Worm (Caenorhabditis elegans) whole organism, L1 larva: ENCODE results near the gene F37B12.3.

Experiments
- C16A3.4 ChIP-seq: fragments of 150-350 bp; optimal IDR thresholded peaks from 2 replicates; lab custom pipeline; 2014; ENCODE audit warnings: missing biosample characterization, missing genetic modification characterization
- F16B12.6 ChIP-seq: fragments of 150-350 bp; optimal IDR thresholded peaks from 2 replicates; lab custom pipeline; 2014; ENCODE audit warnings: missing biosample characterization, missing genetic modification characterization
- Y116A8C.19 ChIP-seq: sonication (generic microtip); optimal IDR thresholded peaks from 2 replicates; lab custom pipeline; 2016; ENCODE audit warnings: missing compliant biosample characterization, missing genetic modification characterization, borderline replicate concordance
- blmp-1 ChIP-seq: fragments of 150-350 bp; optimal IDR thresholded peaks from 2 replicates; lab custom pipeline; 2014; ENCODE audit warnings: missing biosample characterization, missing genetic modification characterization
- ceh-8 ChIP-seq: fragments of 200-800 bp; sonication (Bioruptor generic); optimal IDR thresholded peaks from 2 replicates; lab custom pipeline; 2018; ENCODE audit warnings: mild to moderate bottlenecking, missing genetic modification characterization, moderate library complexity, missing compliant biosample characterization
- ceh-88 ChIP-seq: fragments of 200-800 bp; sonication (Bioruptor generic); IDR thresholded peaks from 2 replicates; pipeline ENCODE4 v1.3.6; 2022; ENCODE audit warnings: missing genetic modification characterization, missing compliant biosample characterization
- dpl-1 ChIP-seq, 3 experiments: fragments of 150-350 bp in 2 of 3; sonication (generic microtip) in 1 of 3; optimal IDR thresholded peaks; 2 replicates each; lab custom pipeline; 2014 to 2017; ENCODE audit warnings: missing biosample characterization in 3 of 3, missing genetic modification characterization in 3 of 3, missing genetic modification reagents in 3 of 3
- dsc-1 ChIP-seq: sonication (generic microtip); optimal IDR thresholded peaks from 2 replicates; lab custom pipeline; 2016; ENCODE audit warnings: mild to moderate bottlenecking, missing genetic modification characterization, missing compliant biosample characterization
- efl-1 ChIP-seq, 4 experiments: fragments of 150-350 bp; optimal IDR thresholded peaks in 3 of 4; peaks in 1 of 4; 1 replicate in 1 of 4; 2 replicates in 3 of 4; lab custom pipeline; 2014; ENCODE audit warnings: missing biosample characterization in 2 of 4, missing genetic modification characterization in 2 of 4, missing genetic modification reagents in 2 of 4
- efl-3 ChIP-seq: fragments of 200-800 bp; sonication (Bioruptor generic); optimal IDR thresholded peaks from 2 replicates; lab custom pipeline; 2018; ENCODE audit warnings: mild to moderate bottlenecking, missing genetic modification characterization, missing compliant biosample characterization
- egl-13 ChIP-seq: sonication (generic microtip); optimal IDR thresholded peaks from 2 replicates; lab custom pipeline; 2016; ENCODE audit warnings: missing genotype, missing genetic modification reagents, missing genetic modification characterization, missing compliant biosample characterization
- egl-27 ChIP-seq, 2 experiments: fragments of 150-350 bp in 1 of 2; sonication (generic microtip); optimal IDR thresholded peaks; 3 replicates each; lab custom pipeline; 2017 to 2018; ENCODE audit warnings: missing biosample characterization in 2 of 2, missing genetic modification characterization in 2 of 2, missing genetic modification reagents in 2 of 2
- fkh-4 ChIP-seq: sonication (generic microtip); optimal IDR thresholded peaks from 2 replicates; lab custom pipeline; 2016; ENCODE audit warnings: missing compliant biosample characterization, missing genetic modification characterization, borderline replicate concordance
- fos-1 ChIP-seq: fragments of 150-350 bp; optimal IDR thresholded peaks from 2 replicates; lab custom pipeline; 2014; ENCODE audit warnings: missing biosample characterization, missing genetic modification characterization
- hlh-17 ChIP-seq: fragments of 200-800 bp; sonication (Bioruptor generic); optimal IDR thresholded peaks from 2 replicates; lab custom pipeline; 2018; ENCODE audit warnings: missing genetic modification characterization, mild to moderate bottlenecking, missing compliant biosample characterization, moderate library complexity, borderline replicate concordance
- hpl-2 ChIP-seq: fragments of 150-350 bp; optimal IDR thresholded peaks from 2 replicates; lab custom pipeline; 2014; ENCODE audit warnings: missing biosample characterization, missing genetic modification reagents, missing genetic modification characterization
- lin-13 ChIP-seq: fragments of 150-350 bp; optimal IDR thresholded peaks from 2 replicates; lab custom pipeline; 2014; ENCODE audit warnings: missing biosample characterization, missing genetic modification reagents, missing genetic modification characterization
- lin-15B ChIP-seq: fragments of 150-350 bp; sonication (generic microtip); optimal IDR thresholded peaks from 3 replicates; lab custom pipeline; 2014; ENCODE audit warnings: missing biosample characterization, missing genetic modification characterization
- lin-35 ChIP-seq, 2 experiments: fragments of 150-350 bp; optimal IDR thresholded peaks; 2 replicates each; lab custom pipeline; 2014; ENCODE audit warnings: missing biosample characterization in 2 of 2, missing genetic modification characterization in 2 of 2, missing genetic modification reagents in 2 of 2
- lir-3 ChIP-seq: sonication (generic microtip); optimal IDR thresholded peaks from 2 replicates; lab custom pipeline; 2016; ENCODE audit warnings: mild to moderate bottlenecking, missing genetic modification characterization, moderate library complexity, missing compliant biosample characterization; ENCODE audit not compliant: poor library complexity
- lsy-2 ChIP-seq, 2 experiments: fragments of 150-350 bp; optimal IDR thresholded peaks; 2 replicates each; lab custom pipeline; 2014; ENCODE audit warnings: missing biosample characterization in 2 of 2, missing genetic modification characterization in 2 of 2
- mdl-1 ChIP-seq, 2 experiments: fragments of 150-350 bp; optimal IDR thresholded peaks; 2 replicates each; lab custom pipeline; 2014 to 2017; ENCODE audit warnings: missing biosample characterization in 2 of 2, missing genetic modification characterization in 2 of 2, inconsistent platforms in 1 of 2
- mep-1 ChIP-seq: fragments of 150-350 bp; optimal IDR thresholded peaks from 2 replicates; lab custom pipeline; 2014; ENCODE audit warnings: missing biosample characterization, missing genetic modification characterization
- nhr-11 ChIP-seq: fragments of 150-350 bp; optimal IDR thresholded peaks from 2 replicates; lab custom pipeline; 2014; ENCODE audit warnings: missing biosample characterization, missing genetic modification characterization
- nhr-20 ChIP-seq: sonication (generic microtip); optimal IDR thresholded peaks from 2 replicates; lab custom pipeline; 2016; ENCODE audit warnings: mild to moderate bottlenecking, missing genetic modification characterization, missing compliant biosample characterization
- nhr-237 ChIP-seq: fragments of 150-350 bp; optimal IDR thresholded peaks from 2 replicates; lab custom pipeline; 2014; ENCODE audit warnings: missing biosample characterization, missing genetic modification characterization
- nhr-28 ChIP-seq: fragments of 150-350 bp; optimal IDR thresholded peaks from 2 replicates; lab custom pipeline; 2014; ENCODE audit warnings: missing biosample characterization, missing genetic modification characterization
- nhr-47 ChIP-seq: sonication (generic microtip); optimal IDR thresholded peaks from 2 replicates; lab custom pipeline; 2016; ENCODE audit warnings: mild to moderate bottlenecking, missing genetic modification characterization, moderate library complexity, missing compliant biosample characterization
- nhr-71 ChIP-seq: sonication (generic microtip); optimal IDR thresholded peaks from 2 replicates; lab custom pipeline; 2016; ENCODE audit warnings: mild to moderate bottlenecking, missing genetic modification characterization, moderate library complexity, missing compliant biosample characterization
- nhr-76 ChIP-seq: sonication (generic microtip); optimal IDR thresholded peaks from 2 replicates; lab custom pipeline; 2017; ENCODE audit warnings: missing biosample characterization, missing genetic modification characterization
- nhr-90 ChIP-seq: sonication (generic microtip); optimal IDR thresholded peaks from 2 replicates; lab custom pipeline; 2016; ENCODE audit warnings: mild to moderate bottlenecking, missing genetic modification characterization, missing compliant biosample characterization; ENCODE audit not compliant: poor library complexity
- pqm-1 ChIP-seq: sonication (generic microtip); optimal IDR thresholded peaks from 3 replicates; lab custom pipeline; 2017; ENCODE audit warnings: missing biosample characterization, missing genetic modification characterization
- rnt-1 ChIP-seq: sonication (generic microtip); optimal IDR thresholded peaks from 2 replicates; lab custom pipeline; 2016; ENCODE audit warnings: mild to moderate bottlenecking, missing genetic modification characterization, moderate library complexity, missing compliant biosample characterization
- skn-1 ChIP-seq: fragments of 150-350 bp; optimal IDR thresholded peaks from 2 replicates; lab custom pipeline; 2014; ENCODE audit warnings: missing biosample characterization, missing genetic modification characterization
- sox-4 ChIP-seq: sonication (generic microtip); optimal IDR thresholded peaks from 2 replicates; lab custom pipeline; 2016; ENCODE audit warnings: missing genetic modification characterization, missing compliant biosample characterization
- sptf-1 ChIP-seq: fragments of 150-350 bp; optimal IDR thresholded peaks from 2 replicates; lab custom pipeline; 2014; ENCODE audit warnings: missing biosample characterization, missing genetic modification characterization
- sup-37 ChIP-seq: fragments of 200-800 bp; sonication (Bioruptor generic); optimal IDR thresholded peaks from 2 replicates; lab custom pipeline; 2018; ENCODE audit warnings: mild to moderate bottlenecking, missing genetic modification characterization, missing compliant biosample characterization
- swsn-7 ChIP-seq: sonication (generic microtip); optimal IDR thresholded peaks from 2 replicates; lab custom pipeline; 2016; ENCODE audit warnings: missing genetic modification characterization, missing compliant biosample characterization
- tbx-2 ChIP-seq: sonication (generic microtip); optimal IDR thresholded peaks from 2 replicates; lab custom pipeline; 2016; ENCODE audit warnings: missing genetic modification characterization, missing compliant biosample characterization
- unc-62 ChIP-seq: fragments of 150-350 bp; optimal IDR thresholded peaks from 2 replicates; lab custom pipeline; 2014; ENCODE audit warnings: missing biosample characterization, missing genetic modification reagents, missing genetic modification characterization
- unc-86 ChIP-seq: sonication (generic microtip); optimal IDR thresholded peaks from 2 replicates; lab custom pipeline; 2016; ENCODE audit warnings: missing genetic modification characterization, missing compliant biosample characterization
- unc-98 ChIP-seq: fragments of 200-800 bp; sonication (Bioruptor generic); IDR thresholded peaks from 2 replicates; pipeline ENCODE4 v1.3.6; 2022; ENCODE audit warnings: missing genetic modification characterization, missing compliant biosample characterization
- zip-4 ChIP-seq: fragments of 200-800 bp; sonication (Bioruptor generic); optimal IDR thresholded peaks from 2 replicates; lab custom pipeline; 2018; ENCODE audit warnings: mild to moderate bottlenecking, missing genetic modification characterization, moderate library complexity, missing compliant biosample characterization
- ztf-11 ChIP-seq, 2 experiments: sonication (generic microtip); optimal IDR thresholded peaks; 2 replicates each; lab custom pipeline; 2016 to 2017; ENCODE audit warnings: missing genetic modification characterization in 2 of 2, missing biosample characterization in 1 of 2, missing compliant biosample characterization in 1 of 2
- ztf-4 ChIP-seq: fragments of 150-350 bp; optimal IDR thresholded peaks from 2 replicates; lab custom pipeline; 2014; ENCODE audit warnings: missing biosample characterization, missing genetic modification characterization

The F37B12.3 gene

ce11 chrII:9057035-9057668 lies 15.9 kb upstream of the F37B12.3 start, which contains the start of gene rpl-32 (continued):
- TF ChIP-seq fkh-4 (tag; lab: Kevin White, UChicago): peak; percentile 12
- peak; percentile 83 for TF ChIP-seq F16B12.6 (tag; lab: Kevin White, UChicago)
- no peak for TF ChIP-seq nhr-11 (tag; lab: Kevin White, UChicago)
- peak; percentile 76 to 90 for TF ChIP-seq lin-35 (GFP tag; optimal IDR thresholded peaks at IDR 0.05; lab: Kevin White, UChicago)
- no peak for TF ChIP-seq sox-4 (tag; lab: Kevin White, UChicago)
- peak; percentile 78 for TF ChIP-seq blmp-1 (tag; lab: Kevin White, UChicago)
- TF ChIP-seq dpl-1 (GFP tag; optimal IDR thresholded peaks at IDR 0.05; lab: Kevin White, UChicago): peak; percentile 63 to 80 (median 76)
- TF ChIP-seq egl-13: no peak
- no peak for TF ChIP-seq egl-27 (tag; optimal IDR thresholded peaks at IDR 0.05; lab: Kevin White, UChicago)
- TF ChIP-seq nhr-90 (tag; lab: Kevin White, UChicago): peak; percentile 61
- TF ChIP-seq C16A3.4 (tag; lab: Kevin White, UChicago): peak; percentile 90
- peak; percentile 74 for TF ChIP-seq nhr-47 (tag; lab: Kevin White, UChicago)
- TF ChIP-seq pqm-1 (tag; lab: Kevin White, UChicago): no peak
- TF ChIP-seq mdl-1 (tag; optimal IDR thresholded peaks at IDR 0.05; lab: Kevin White, UChicago): peak in 1 of 2 experiments; percentile 69
- peak; percentile 82 for TF ChIP-seq nhr-71 (tag; lab: Kevin White, UChicago)
- no peak for TF ChIP-seq nhr-28
- peak; percentile 89 for TF ChIP-seq skn-1 (tag; lab: Kevin White, UChicago)
- peak; percentile 8 for TF ChIP-seq ztf-4 (tag; lab: Kevin White, UChicago)
- peak; percentile 74 to 80 for TF ChIP-seq efl-1 (optimal IDR thresholded peaks at IDR 0.05; lab: Kevin White, UChicago)
- peak; percentile 74 to 97 for TF ChIP-seq efl-1 (GFP tag; optimal IDR thresholded peaks at IDR 0.05 in 1 of 2; lab: Kevin White, UChicago)
- TF ChIP-seq zip-4 (GFP tag; lab: Kevin White, UChicago): no peak
- TF ChIP-seq sptf-1 (tag; lab: Kevin White, UChicago): no peak
- peak; percentile 29; the same call in 1 of the 2 replicates for TF ChIP-seq ceh-88 (GFP tag; lab: Robert Waterston, UW)
- TF ChIP-seq nhr-237 (tag; lab: Kevin White, UChicago): peak; percentile 14
- no peak for TF ChIP-seq lir-3
- TF ChIP-seq ztf-11 (tag; optimal IDR thresholded peaks at IDR 0.05; lab: Kevin White, UChicago): peak in 1 of 2 experiments; percentile 39
- no peak for TF ChIP-seq unc-98 (GFP tag; lab: Robert Waterston, UW)
- TF ChIP-seq efl-3: no peak
- TF ChIP-seq unc-86 (tag; lab: Kevin White, UChicago): peak; percentile 42
- TF ChIP-seq dsc-1 (tag; lab: Kevin White, UChicago): peak; percentile 45
- no peak for TF ChIP-seq sup-37
- peak; percentile 76 for TF ChIP-seq nhr-20
- TF ChIP-seq, all 84 proteins: peak for 46

- TF ChIP-seq lsy-2 (tag; optimal IDR thresholded peaks at IDR 0.05; lab: Kevin White, UChicago) (peak in 1 of 2 experiments; percentile 43), fos-1 (no peak)
These were observed 15.1 kb upstream of the F37B12.3 start for ce11 chrII:9056215-9056819.

- TF ChIP-seq lin-35 (GFP tag; optimal IDR thresholded peaks at IDR 0.05; lab: Kevin White, UChicago): peak; percentile 90 to 93
- peak; percentile 70 for TF ChIP-seq ztf-4 (tag; lab: Kevin White, UChicago)
- TF ChIP-seq ceh-8: peak; percentile 22
- TF ChIP-seq tbx-2 (tag; lab: Kevin White, UChicago): peak; percentile 81
- peak; percentile 81 for TF ChIP-seq lin-15B (tag; lab: Kevin White, UChicago)
- TF ChIP-seq unc-86 (tag; lab: Kevin White, UChicago): peak; percentile 82
- peak; percentile 40 for TF ChIP-seq hpl-2 (GFP tag; lab: Kevin White, UChicago)
- peak; percentile 87 for TF ChIP-seq swsn-7 (tag; lab: Kevin White, UChicago)
- TF ChIP-seq pqm-1 (tag; lab: Kevin White, UChicago): no peak
- TF ChIP-seq hlh-17 (GFP tag; lab: Kevin White, UChicago): no peak
- TF ChIP-seq sptf-1 (tag; lab: Kevin White, UChicago): no peak
- TF ChIP-seq unc-62 (GFP tag; lab: Kevin White, UChicago): no peak
- TF ChIP-seq mep-1 (tag; lab: Kevin White, UChicago): peak; percentile 99
- no peak for TF ChIP-seq nhr-28
- TF ChIP-seq fos-1: peak; percentile 82
- no peak for TF ChIP-seq nhr-76 (tag; lab: Kevin White, UChicago)
- TF ChIP-seq Y116A8C.19 (tag; lab: Kevin White, UChicago): no peak
- TF ChIP-seq nhr-11 (tag; lab: Kevin White, UChicago): no peak
- TF ChIP-seq lin-13 (GFP tag; lab: Kevin White, UChicago): peak; percentile 79
- peak; percentile 56 for TF ChIP-seq sup-37
- TF ChIP-seq ceh-88 (GFP tag; lab: Robert Waterston, UW): peak; percentile 57
- TF ChIP-seq rnt-1 (tag; lab: Kevin White, UChicago): peak; percentile 92
- peak; percentile 88 for TF ChIP-seq blmp-1 (tag; lab: Kevin White, UChicago)
These were observed 13.4 kb upstream of the F37B12.3 start, which contains the start of gene chmp-7 for ce11 chrII:9054604-9055003. chmp-7 (plus strand) TSS chrII:9054972.
